Worm (Caenorhabditis elegans) whole organism, young adult: ENCODE data around the gene Y4C6B.7.
"Not testable (repeated sequence)": the region's sequence is repeated elsewhere in the genome, so short reads cannot be mapped to it uniquely, and the experiment has no call there.

Experiments used
- B0336.3 ChIP-seq: fragments of 200-800 bp; sonication (Bioruptor generic); IDR thresholded peaks from 2 replicates; pipeline ENCODE4 v1.3.6; 2022; ENCODE audit warnings: missing genetic modification characterization, missing compliant biosample characterization
- dox-1 ChIP-seq: fragments of 200-800 bp; sonication (Bioruptor generic); IDR thresholded peaks from 2 replicates; pipeline ENCODE4 v1.3.6; 2022; ENCODE audit warnings: missing genetic modification reagents, missing genetic modification characterization, missing compliant biosample characterization
- dpl-1 ChIP-seq: fragments of 150-350 bp; optimal IDR thresholded peaks from 2 replicates; lab custom pipeline; 2014; ENCODE audit warnings: missing biosample characterization, missing genetic modification reagents, missing genetic modification characterization
- hmg-20 ChIP-seq: fragments of 200-800 bp; sonication (Bioruptor generic); IDR thresholded peaks from 2 replicates; pipeline ENCODE4 v1.3.6; 2022; ENCODE audit warnings: missing genetic modification reagents, missing genetic modification characterization, missing compliant biosample characterization
- hrde-1 ChIP-seq: sonication (generic microtip); optimal IDR thresholded peaks from 2 replicates; lab custom pipeline; 2016; ENCODE audit warnings: missing genetic modification characterization, mild to moderate bottlenecking, missing compliant biosample characterization, moderate library complexity, missing genotype, missing genetic modification reagents, borderline replicate concordance
- lin-54 ChIP-seq: fragments of 200-800 bp; sonication (Bioruptor generic); optimal IDR thresholded peaks from 2 replicates; lab custom pipeline; 2018; ENCODE audit warnings: mild to moderate bottlenecking, missing genetic modification characterization, missing compliant biosample characterization
- snpc-1.3 ChIP-seq: sonication (generic microtip); optimal IDR thresholded peaks from 2 replicates; lab custom pipeline; 2017; ENCODE audit warnings: missing genetic modification characterization, mild to moderate bottlenecking, missing compliant biosample characterization, antibody characterized with exemption, moderate library complexity, missing genotype, missing genetic modification reagents; ENCODE audit not compliant: insufficient read depth
- unc-130 ChIP-seq: sonication (generic microtip); optimal IDR thresholded peaks from 2 replicates; lab custom pipeline; 2016; ENCODE audit warnings: missing genetic modification reagents, missing genetic modification characterization, missing compliant biosample characterization

ce11 chrIV:5316223-5316622, 37.0 kb downstream of the Y4C6B.7 start, which contains the start of gene msp-65:
- not testable (repeated sequence) for TF ChIP-seq dox-1 (GFP tag; lab: Robert Waterston, UW); B0336.3 (GFP tag; lab: Robert Waterston, UW); dpl-1 (GFP tag; lab: Kevin White, UChicago); hrde-1 (tag; lab: Kevin White, UChicago); hmg-20 (GFP tag; lab: Robert Waterston, UW); unc-130 (GFP tag; lab: Kevin White, UChicago); lin-54 (GFP tag; lab: Kevin White, UChicago); snpc-1.3 (tag; lab: Kevin White, UChicago)
